Worm (Caenorhabditis elegans) whole organism, L2 larva: ENCODE measurements around the gene wrt-5.

ENCODE experiments used
- R02D3.7 ChIP-seq: fragments of 150-350 bp; optimal IDR thresholded peaks from 2 replicates; lab custom pipeline; 2014; ENCODE audit warnings: missing biosample characterization, missing genetic modification characterization
- Y55F3AM.14 ChIP-seq: fragments of 200-800 bp; sonication (Bioruptor generic); optimal IDR thresholded peaks from 2 replicates; lab custom pipeline; 2018; ENCODE audit warnings: mild to moderate bottlenecking, missing genetic modification characterization, missing compliant biosample characterization
- ZK546.5 ChIP-seq: sonication (generic microtip); optimal IDR thresholded peaks from 2 replicates; lab custom pipeline; 2017; ENCODE audit warnings: missing biosample characterization, missing genetic modification characterization
- alr-1 ChIP-seq: fragments of 150-350 bp; optimal IDR thresholded peaks from 2 replicates; lab custom pipeline; 2014; ENCODE audit warnings: missing biosample characterization, missing genetic modification characterization
- aly-2 ChIP-seq: fragments of 150-350 bp; optimal IDR thresholded peaks from 2 replicates; lab custom pipeline; 2014; ENCODE audit warnings: missing biosample characterization, missing genetic modification characterization
- ama-1 ChIP-seq: fragments of 150-350 bp; optimal IDR thresholded peaks from 2 replicates; lab custom pipeline; 2018; ENCODE audit warnings: inconsistent platforms
- blmp-1 ChIP-seq: sonication (generic microtip); optimal IDR thresholded peaks from 2 replicates; lab custom pipeline; 2017; ENCODE audit warnings: missing genetic modification characterization, mild to moderate bottlenecking, missing compliant biosample characterization, antibody characterized with exemption, moderate library complexity; ENCODE audit not compliant: insufficient read depth
- ceh-16 ChIP-seq: fragments of 150-350 bp; optimal IDR thresholded peaks from 2 replicates; lab custom pipeline; 2014; ENCODE audit warnings: missing biosample characterization, missing genetic modification characterization
- ceh-82 ChIP-seq: fragments of 150-350 bp; optimal IDR thresholded peaks from 2 replicates; lab custom pipeline; 2014; ENCODE audit warnings: missing biosample characterization, missing genetic modification characterization
- dmd-4 ChIP-seq: sonication (generic microtip); optimal IDR thresholded peaks from 2 replicates; lab custom pipeline; 2017; ENCODE audit warnings: missing biosample characterization, missing genetic modification characterization
- egl-27 ChIP-seq: sonication (generic microtip); optimal IDR thresholded peaks from 3 replicates; lab custom pipeline; 2017; ENCODE audit warnings: missing biosample characterization, missing genetic modification reagents, missing genetic modification characterization
- elt-1 ChIP-seq: fragments of 150-350 bp; optimal IDR thresholded peaks from 2 replicates; lab custom pipeline; 2014; ENCODE audit warnings: missing biosample characterization, missing genetic modification characterization
- elt-3 ChIP-seq: sonication (generic microtip); optimal IDR thresholded peaks from 2 replicates; lab custom pipeline; 2017; ENCODE audit warnings: missing biosample characterization, missing genetic modification characterization
- gmeb-1 ChIP-seq: fragments of 150-350 bp; optimal IDR thresholded peaks from 2 replicates; lab custom pipeline; 2014; ENCODE audit warnings: missing biosample characterization, missing genetic modification characterization
- lin-11 ChIP-seq: fragments of 150-350 bp; sonication (generic microtip); optimal IDR thresholded peaks from 2 replicates; lab custom pipeline; 2014; ENCODE audit warnings: missing biosample characterization, missing genetic modification characterization, inconsistent platforms, mixed read lengths
- lin-39 ChIP-seq: fragments of 150-350 bp; optimal IDR thresholded peaks from 2 replicates; lab custom pipeline; 2014; ENCODE audit warnings: missing biosample characterization, missing genetic modification reagents, missing genetic modification characterization
- lsy-2 ChIP-seq, 2 experiments: fragments of 150-350 bp in 1 of 2; sonication (generic microtip) in 1 of 2; optimal IDR thresholded peaks; 2 replicates each; lab custom pipeline; 2014 to 2017; ENCODE audit warnings: missing biosample characterization in 2 of 2, missing genetic modification characterization in 2 of 2
- mab-5 ChIP-seq: fragments of 150-350 bp; optimal IDR thresholded peaks from 2 replicates; lab custom pipeline; 2014; ENCODE audit warnings: missing biosample characterization, missing genetic modification characterization
- mbf-1 ChIP-seq: sonication (generic microtip); optimal IDR thresholded peaks from 2 replicates; lab custom pipeline; 2017; ENCODE audit warnings: missing biosample characterization, missing genetic modification characterization
- mdl-1 ChIP-seq, 2 experiments: fragments of 150-350 bp in 1 of 2; sonication (generic microtip) in 1 of 2; optimal IDR thresholded peaks; 2 replicates each; lab custom pipeline; 2017; ENCODE audit warnings: missing biosample characterization in 2 of 2, missing genetic modification characterization in 2 of 2
- nhr-11 ChIP-seq: fragments of 150-350 bp; optimal IDR thresholded peaks from 2 replicates; lab custom pipeline; 2014; ENCODE audit warnings: missing biosample characterization, missing genetic modification characterization
- nhr-12 ChIP-seq: fragments of 150-350 bp; optimal IDR thresholded peaks from 2 replicates; lab custom pipeline; 2014; ENCODE audit warnings: missing biosample characterization, missing genetic modification characterization
- nhr-129 ChIP-seq: fragments of 150-350 bp; optimal IDR thresholded peaks from 2 replicates; lab custom pipeline; 2014; ENCODE audit warnings: missing biosample characterization, missing genetic modification characterization
- nhr-21 ChIP-seq: fragments of 150-350 bp; optimal IDR thresholded peaks from 2 replicates; lab custom pipeline; 2014; ENCODE audit warnings: missing biosample characterization, missing genetic modification characterization
- nhr-23 ChIP-seq: fragments of 150-350 bp; optimal IDR thresholded peaks from 2 replicates; lab custom pipeline; 2014; ENCODE audit warnings: missing biosample characterization, missing genetic modification reagents, missing genetic modification characterization
- nhr-237 ChIP-seq: fragments of 150-350 bp; optimal IDR thresholded peaks from 2 replicates; lab custom pipeline; 2014; ENCODE audit warnings: missing biosample characterization, missing genetic modification characterization
- nhr-25 ChIP-seq: fragments of 150-350 bp; sonication (generic microtip); optimal IDR thresholded peaks from 3 replicates; lab custom pipeline; 2014; ENCODE audit warnings: missing biosample characterization, missing genetic modification characterization
- nhr-6 ChIP-seq: fragments of 150-350 bp; optimal IDR thresholded peaks from 2 replicates; lab custom pipeline; 2014; ENCODE audit warnings: missing biosample characterization, missing genetic modification characterization
- sem-4 ChIP-seq: fragments of 150-350 bp; optimal IDR thresholded peaks from 2 replicates; lab custom pipeline; 2014; ENCODE audit warnings: missing biosample characterization, missing genetic modification reagents, missing genetic modification characterization
- skn-1 ChIP-seq: sonication (generic microtip); optimal IDR thresholded peaks from 2 replicates; lab custom pipeline; 2017; ENCODE audit warnings: missing biosample characterization, missing genetic modification characterization
- sma-3 ChIP-seq: sonication (generic microtip); optimal IDR thresholded peaks from 2 replicates; lab custom pipeline; 2016; ENCODE audit warnings: missing genetic modification reagents, missing genetic modification characterization, missing compliant biosample characterization
- snpc-4 ChIP-seq: fragments of 150-350 bp; optimal IDR thresholded peaks from 2 replicates; lab custom pipeline; 2014; ENCODE audit warnings: missing biosample characterization, missing genetic modification characterization
- unc-62 ChIP-seq: fragments of 150-350 bp; optimal IDR thresholded peaks from 2 replicates; lab custom pipeline; 2014; ENCODE audit warnings: missing biosample characterization, missing genetic modification reagents, missing genetic modification characterization
- zag-1 ChIP-seq: fragments of 150-350 bp; optimal IDR thresholded peaks from 2 replicates; lab custom pipeline; 2014; ENCODE audit warnings: missing biosample characterization, missing genetic modification characterization
- ztf-1 ChIP-seq: fragments of 200-800 bp; sonication (Bioruptor generic); conservative IDR thresholded peaks from 2 replicates; pipeline ENCODE4 v1.3.6; 2022; ENCODE audit warnings: missing genetic modification characterization, missing compliant biosample characterization
- ztf-11 ChIP-seq: sonication (generic microtip); optimal IDR thresholded peaks from 2 replicates; lab custom pipeline; 2017; ENCODE audit warnings: missing biosample characterization, missing genetic modification characterization
- ztf-4 ChIP-seq: fragments of 150-350 bp; optimal IDR thresholded peaks from 2 replicates; lab custom pipeline; 2014; ENCODE audit warnings: missing biosample characterization, missing genetic modification characterization

The wrt-5 gene

ce11 chrIV:4082599-4082998, 31.2 kb upstream of the wrt-5 start:
- no peak for TF ChIP-seq egl-27 (tag; lab: Kevin White, UChicago)
- no peak for TF ChIP-seq Y55F3AM.14 (GFP tag; lab: Kevin White, UChicago)
- TF ChIP-seq mab-5 = no peak
- no peak for TF ChIP-seq nhr-21 (tag; lab: Kevin White, UChicago)
- no peak for TF ChIP-seq nhr-25 (tag; lab: Kevin White, UChicago)
- no peak for TF ChIP-seq nhr-129
- no peak for TF ChIP-seq sem-4
- TF ChIP-seq alr-1 (tag; lab: Kevin White, UChicago) = no peak
- no peak for TF ChIP-seq elt-1 (tag; lab: Kevin White, UChicago)
- TF ChIP-seq nhr-12 = no peak

- no peak for TF ChIP-seq R02D3.7 (tag; lab: Kevin White, UChicago)
- TF ChIP-seq egl-27 (tag; lab: Kevin White, UChicago) = no peak
- no peak for TF ChIP-seq ztf-4 (tag; lab: Kevin White, UChicago)
- TF ChIP-seq nhr-237 (tag; lab: Kevin White, UChicago) = no peak
- TF ChIP-seq lin-11 (tag; lab: Kevin White, UChicago) = no peak
- TF ChIP-seq Y55F3AM.14 (GFP tag; lab: Kevin White, UChicago) = no peak
- no peak for TF ChIP-seq mab-5
- TF ChIP-seq ama-1 = no peak
- no peak for TF ChIP-seq sem-4
- no peak for TF ChIP-seq ztf-11 (tag; lab: Kevin White, UChicago)
- TF ChIP-seq blmp-1 = no peak
- TF ChIP-seq lin-39 = no peak
- no peak for TF ChIP-seq nhr-12
- no peak for TF ChIP-seq zag-1 (tag; lab: Kevin White, UChicago)
- no peak for TF ChIP-seq ceh-16 (tag; lab: Kevin White, UChicago)
- no peak for TF ChIP-seq dmd-4 (tag; lab: Kevin White, UChicago)
- no peak for TF ChIP-seq sma-3 (GFP tag; lab: Kevin White, UChicago)
- TF ChIP-seq gmeb-1 (tag; lab: Kevin White, UChicago) = no peak
- no peak for TF ChIP-seq unc-62 (GFP tag; lab: Kevin White, UChicago)
Observed at ce11 chrIV:4080846-4081245, 29.4 kb upstream of the wrt-5 start, which contains the start of the genes C35B1.9 and C35B1.3. Gene C35B1.9, minus strand, starts transcription at chrIV:4080946. Gene C35B1.3, plus strand, starts transcription at chrIV:4081151.

- TF ChIP-seq mdl-1 (tag; optimal IDR thresholded peaks at IDR 0.05; lab: Kevin White, UChicago) = no peak
- no peak for TF ChIP-seq dmd-4 (tag; lab: Kevin White, UChicago)
- no peak for TF ChIP-seq ama-1
- no peak for TF ChIP-seq snpc-4
- no peak for TF ChIP-seq mbf-1 (tag; lab: Kevin White, UChicago)
- no peak for TF ChIP-seq nhr-21 (tag; lab: Kevin White, UChicago)
- TF ChIP-seq nhr-129 = no peak
- TF ChIP-seq ztf-1 (GFP tag; lab: Robert Waterston, UW) = no peak
- no peak for TF ChIP-seq ceh-82
- TF ChIP-seq skn-1 (tag; lab: Kevin White, UChicago) = no peak
- TF ChIP-seq lsy-2 (tag; optimal IDR thresholded peaks at IDR 0.05; lab: Kevin White, UChicago) = no peak
- no peak for TF ChIP-seq elt-3
- TF ChIP-seq R02D3.7 (tag; lab: Kevin White, UChicago) = no peak
- TF ChIP-seq ZK546.5 (tag; lab: Kevin White, UChicago) = no peak
Observed at ce11 chrIV:4079514-4079913, 28.1 kb upstream of the wrt-5 start, which contains the start of gene C35B1.4. Gene C35B1.4, plus strand, starts transcription at chrIV:4079814.

ce11 chrIV:4078901-4079300, 27.5 kb upstream of the wrt-5 start, which contains the start of gene C35B1.8:
Gene C35B1.8, minus strand, starts transcription at chrIV:4079001.
- TF ChIP-seq mdl-1 (tag; optimal IDR thresholded peaks at IDR 0.05; lab: Kevin White, UChicago) (no peak), nhr-23 (tag; lab: Kevin White, UChicago) (no peak), mbf-1 (tag; lab: Kevin White, UChicago) (no peak), elt-1 (tag; lab: Kevin White, UChicago) (no peak), ztf-1 (GFP tag; lab: Robert Waterston, UW) (no peak), nhr-11 (tag; lab: Kevin White, UChicago) (no peak), nhr-6 (tag; lab: Kevin White, UChicago) (no peak), Y55F3AM.14 (GFP tag; lab: Kevin White, UChicago) (no peak), aly-2 (tag; lab: Kevin White, UChicago) (no peak), skn-1 (tag; lab: Kevin White, UChicago) (no peak), ZK546.5 (tag; lab: Kevin White, UChicago) (no peak), egl-27 (tag; lab: Kevin White, UChicago) (no peak)
